Worm (Caenorhabditis elegans): Measurements from ENCODE around the gene T04C12.8.

ce11 chrV:11040020-11040419 is 29.1 kb downstream of the T04C12.8 start, which contains the start of gene C45B11.9:
- TF ChIP-seq pqm-1 (tag; optimal IDR thresholded peaks at IDR 0.05) (no peak), C08G9.2 (tag; optimal IDR thresholded peaks at IDR 0.05) (no peak), fkh-10 (GFP tag; optimal IDR thresholded peaks at IDR 0.05) (no peak), pha-4 (tag; optimal IDR thresholded peaks at IDR 0.05) (no peak), dve-1 (tag; optimal IDR thresholded peaks at IDR 0.05) (no peak), ceh-19 (GFP tag; optimal IDR thresholded peaks at IDR 0.05) (no peak), ceh-9 (tag; optimal IDR thresholded peaks at IDR 0.05) (no peak), unc-86 (tag; optimal IDR thresholded peaks at IDR 0.05) (no peak), hlh-30 (tag; optimal IDR thresholded peaks at IDR 0.05; ENCODE audit: insufficient read depth) (no peak)

Data from whole organism, late embryonic.